Worm (Caenorhabditis elegans): ENCODE results near the gene ZK632.10.

ZK632.10 gene

ce11 chrIII:9817087-9817612 is 10.4 kb downstream of the ZK632.10 start, which contains the start of gene cnx-1 (continued):
- TF ChIP-seq nhr-84 (tag; optimal IDR thresholded peaks at IDR 0.05), result no peak

ce11 chrIII:9813146-9813545 is 14.4 kb downstream of the ZK632.10 start, which contains the start of gene ZK632.14:
ZK632.14 (plus strand) TSS chrIII:9813446.
- no peak for TF ChIP-seq mef-2 (tag; optimal IDR thresholded peaks at IDR 0.05)
- TF ChIP-seq sox-4 (tag; optimal IDR thresholded peaks at IDR 0.05), result no peak
- no peak for TF ChIP-seq mab-9 (GFP tag; IDR thresholded peaks at IDR 0.05)
- no peak for TF ChIP-seq ztf-4 (tag; optimal IDR thresholded peaks at IDR 0.05)
- no peak for TF ChIP-seq nhr-28 (tag; optimal IDR thresholded peaks at IDR 0.05)
- TF ChIP-seq grh-1 (GFP tag; IDR thresholded peaks at IDR 0.05), result no peak
- no peak for TF ChIP-seq hlh-17 (GFP tag; optimal IDR thresholded peaks at IDR 0.05; ENCODE audit: borderline replicate concordance)
- no peak for TF ChIP-seq ets-5 (GFP tag; IDR thresholded peaks at IDR 0.05)
- TF ChIP-seq ceh-90 (tag; optimal IDR thresholded peaks at IDR 0.05), result no peak
- no peak for TF ChIP-seq fkh-4 (tag; optimal IDR thresholded peaks at IDR 0.05; ENCODE audit: borderline replicate concordance)
- no peak for TF ChIP-seq pag-3 (tag; optimal IDR thresholded peaks at IDR 0.05; ENCODE audit: borderline replicate concordance, insufficient read depth)
- TF ChIP-seq lin-15B (tag; optimal IDR thresholded peaks at IDR 0.05), result no peak

ce11 chrIII:9808179-9808578 is 19.3 kb downstream of the ZK632.10 start, which contains the start of gene gtap-2:
gtap-2 (plus strand) TSS chrIII:9808544.
- no peak for TF ChIP-seq tbx-2 (tag; optimal IDR thresholded peaks at IDR 0.05)
- no peak for TF ChIP-seq F16B12.6 (tag; optimal IDR thresholded peaks at IDR 0.05)
- peak; percentile 33 for TF ChIP-seq skn-1 (tag; optimal IDR thresholded peaks at IDR 0.05)
- no peak for TF ChIP-seq egl-27 (tag; optimal IDR thresholded peaks at IDR 0.05)
- TF ChIP-seq lin-13 (GFP tag; optimal IDR thresholded peaks at IDR 0.05), result no peak
- TF ChIP-seq nhr-28 (tag; optimal IDR thresholded peaks at IDR 0.05), result no peak
- no peak for TF ChIP-seq rnt-1 (tag; optimal IDR thresholded peaks at IDR 0.05)
- peak; percentile 14 for TF ChIP-seq dsc-1 (tag; optimal IDR thresholded peaks at IDR 0.05)
- no peak for TF ChIP-seq C34B4.2 (tag; optimal IDR thresholded peaks at IDR 0.05)
- no peak for TF ChIP-seq ztf-11 (tag; optimal IDR thresholded peaks at IDR 0.05)
- peak; percentile 61 for TF ChIP-seq pax-3 (tag; optimal IDR thresholded peaks at IDR 0.05)
- TF ChIP-seq ama-1 (optimal IDR thresholded peaks at IDR 0.05), result no peak
- TF ChIP-seq jun-1 (tag; optimal IDR thresholded peaks at IDR 0.05), result no peak
- TF ChIP-seq ceh-88 (GFP tag; IDR thresholded peaks at IDR 0.05), result no peak
- no peak for TF ChIP-seq zip-4 (GFP tag; optimal IDR thresholded peaks at IDR 0.05)
- no peak for TF ChIP-seq nhr-12 (tag; optimal IDR thresholded peaks at IDR 0.05)
- TF ChIP-seq C04F5.9 (tag; optimal IDR thresholded peaks at IDR 0.05), result peak; percentile 14
- no peak for TF ChIP-seq vab-15 (tag; optimal IDR thresholded peaks at IDR 0.05)
- no peak for TF ChIP-seq tlp-1 (tag; optimal IDR thresholded peaks at IDR 0.05)
- no peak for TF ChIP-seq sup-37 (GFP tag; optimal IDR thresholded peaks at IDR 0.05)
- peak; percentile 55 for TF ChIP-seq ceh-90 (tag; optimal IDR thresholded peaks at IDR 0.05)
- peak; percentile 12 for TF ChIP-seq nhr-20 (tag; optimal IDR thresholded peaks at IDR 0.05)
- TF ChIP-seq unc-86 (tag; optimal IDR thresholded peaks at IDR 0.05), result no peak
- TF ChIP-seq isw-1 (GFP tag; IDR thresholded peaks at IDR 0.05), result peak; percentile 18; the same call in 1 of the 2 replicates
- TF ChIP-seq mab-9 (GFP tag; IDR thresholded peaks at IDR 0.05), result no peak
- no peak for TF ChIP-seq ztf-4 (tag; optimal IDR thresholded peaks at IDR 0.05)
- TF ChIP-seq mdl-1 (tag; optimal IDR thresholded peaks at IDR 0.05), result no peak
- no peak for TF ChIP-seq ceh-8 (GFP tag; optimal IDR thresholded peaks at IDR 0.05)
- peak; percentile 21 for TF ChIP-seq lin-14 (GFP tag; optimal IDR thresholded peaks at IDR 0.05)
- TF ChIP-seq nhr-71 (tag; optimal IDR thresholded peaks at IDR 0.05), result peak; percentile 20
- TF ChIP-seq fkh-8 (tag; optimal IDR thresholded peaks at IDR 0.05), result peak; percentile 47
- TF ChIP-seq elt-2 (tag; optimal IDR thresholded peaks at IDR 0.05), result no peak
- no peak for TF ChIP-seq nhr-76 (tag; optimal IDR thresholded peaks at IDR 0.05)
- TF ChIP-seq lsy-2 (tag; optimal IDR thresholded peaks at IDR 0.05), result peak; percentile 44 to 83
- no peak for TF ChIP-seq xbp-1 (tag; optimal IDR thresholded peaks at IDR 0.05)
- no peak for TF ChIP-seq hlh-17 (GFP tag; optimal IDR thresholded peaks at IDR 0.05; ENCODE audit: borderline replicate concordance)
- TF ChIP-seq Y116A8C.19 (tag; optimal IDR thresholded peaks at IDR 0.05; ENCODE audit: borderline replicate concordance), result no peak
- TF ChIP-seq lin-35 (GFP tag; optimal IDR thresholded peaks at IDR 0.05), result peak; percentile 8 to 29
- peak; percentile 10 for TF ChIP-seq nhr-90 (tag; optimal IDR thresholded peaks at IDR 0.05; ENCODE audit: poor library complexity)
- no peak for TF ChIP-seq unc-30 (tag; optimal IDR thresholded peaks at IDR 0.05)
